Worm (Caenorhabditis elegans): Measurements from ENCODE around the gene K08D8.2.

DNA sequence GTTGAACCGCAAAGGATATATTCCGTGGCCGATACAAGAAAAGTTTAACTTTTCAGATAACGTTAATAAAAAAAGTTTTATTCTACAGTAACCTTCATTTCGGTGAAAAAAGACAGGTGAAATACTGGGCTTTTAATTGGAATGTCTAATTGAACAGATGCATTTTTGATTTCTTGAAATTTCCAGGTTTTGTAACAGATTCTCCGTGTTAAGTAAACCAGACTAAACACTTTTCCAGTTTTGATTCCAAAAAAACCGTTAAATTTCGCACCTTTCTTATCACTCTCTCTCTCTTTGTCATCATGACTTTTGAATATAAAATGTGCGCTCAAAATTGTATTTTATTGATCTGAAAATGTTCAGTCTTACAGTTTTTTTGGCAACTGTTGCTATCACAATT lies 15.4 kb downstream of the K08D8.2 start, which contains the start of gene C32H11.3:
- TF ChIP-seq ceh-82 (tag; optimal IDR thresholded peaks at IDR 0.05): no peak
- no peak for TF ChIP-seq elt-1 (tag; optimal IDR thresholded peaks at IDR 0.05)
- TF ChIP-seq nhr-6 (tag; optimal IDR thresholded peaks at IDR 0.05): no peak
- no peak for TF ChIP-seq C34F6.9 (tag; optimal IDR thresholded peaks at IDR 0.05)
- TF ChIP-seq crh-2 (tag; optimal IDR thresholded peaks at IDR 0.05): no peak
- no peak for TF ChIP-seq unc-62 (GFP tag; optimal IDR thresholded peaks at IDR 0.05)
- TF ChIP-seq elt-3 (tag; optimal IDR thresholded peaks at IDR 0.05): no peak
- TF ChIP-seq zag-1 (tag; optimal IDR thresholded peaks at IDR 0.05): no peak
- TF ChIP-seq aly-2 (tag; optimal IDR thresholded peaks at IDR 0.05): no peak
- TF ChIP-seq Y55F3AM.14 (GFP tag; optimal IDR thresholded peaks at IDR 0.05): no peak

Measured in whole organism, L2 larva.